Worm (Caenorhabditis elegans): Measurements from ENCODE around the gene Y45G5AM.9.

The Y45G5AM.9 gene

DNA sequence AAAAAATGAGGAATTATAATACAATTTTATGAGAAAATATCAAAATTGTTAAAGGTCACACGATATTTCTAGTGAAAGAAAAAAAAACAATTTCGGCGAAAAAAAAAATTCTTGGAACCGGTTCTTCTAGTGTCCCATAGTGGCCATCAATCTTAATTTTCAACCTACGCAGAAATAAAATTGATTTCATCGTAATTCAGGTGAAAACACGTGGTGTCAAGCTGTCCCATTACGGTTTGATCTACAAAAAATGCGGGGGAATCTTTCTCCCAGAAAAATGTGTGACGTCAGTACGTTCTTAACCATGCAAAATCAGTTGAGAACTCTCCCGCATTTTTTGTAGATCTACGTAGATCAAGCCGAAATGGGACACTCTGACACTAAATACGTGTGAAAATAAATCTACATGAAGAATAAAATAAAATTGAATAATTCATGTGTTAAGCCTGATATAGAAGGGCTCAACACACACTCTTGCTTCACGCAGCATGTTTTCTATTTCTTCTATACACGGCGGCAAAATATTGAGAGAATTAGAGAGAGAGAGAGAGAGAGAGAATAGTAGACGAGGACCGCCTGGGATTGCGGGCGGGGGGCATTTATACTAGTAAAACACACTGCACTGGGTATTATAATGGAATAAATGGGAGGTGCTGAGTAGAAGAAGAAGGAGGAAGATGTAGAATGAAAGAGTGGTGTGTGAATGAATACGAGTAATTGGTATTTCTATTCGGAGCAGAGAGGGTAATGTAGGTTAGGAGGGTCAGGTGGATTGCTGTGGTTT, 1.6 kb downstream of the Y45G5AM.9 start:
- TF ChIP-seq nhr-43 (tag; optimal IDR thresholded peaks at IDR 0.05; ENCODE audit: poor library complexity, severe bottlenecking), result no peak
- no peak for TF ChIP-seq unc-39 (tag; optimal IDR thresholded peaks at IDR 0.05)
- TF ChIP-seq nfya-1 (tag; optimal IDR thresholded peaks at IDR 0.05; ENCODE audit: insufficient read depth), result peak; percentile 11
- TF ChIP-seq tbx-2 (tag; optimal IDR thresholded peaks at IDR 0.05), result no peak
- TF ChIP-seq ztf-11 (tag; optimal IDR thresholded peaks at IDR 0.05), result no peak
- TF ChIP-seq ztf-4 (tag; optimal IDR thresholded peaks at IDR 0.05), result no peak
- no peak for TF ChIP-seq skn-1 (tag; optimal IDR thresholded peaks at IDR 0.05)
- TF ChIP-seq nhr-23 (tag; optimal IDR thresholded peaks at IDR 0.05), result no peak
- TF ChIP-seq hmg-11 (tag; optimal IDR thresholded peaks at IDR 0.05), result peak; percentile 62
- TF ChIP-seq pqm-1 (tag; optimal IDR thresholded peaks at IDR 0.05), result no peak
- TF ChIP-seq elt-2 (tag; optimal IDR thresholded peaks at IDR 0.05), result no peak
- no peak for TF ChIP-seq fkh-2 (tag; optimal IDR thresholded peaks at IDR 0.05)
- no peak for TF ChIP-seq ceh-82 (tag; optimal IDR thresholded peaks at IDR 0.05)
- no peak for TF ChIP-seq egl-5 (tag; optimal IDR thresholded peaks at IDR 0.05)
- TF ChIP-seq mml-1 (tag; optimal IDR thresholded peaks at IDR 0.05), result no peak
- TF ChIP-seq lsy-12 (tag; optimal IDR thresholded peaks at IDR 0.05), result no peak
- no peak for TF ChIP-seq nhr-237 (tag; optimal IDR thresholded peaks at IDR 0.05)

DNA sequence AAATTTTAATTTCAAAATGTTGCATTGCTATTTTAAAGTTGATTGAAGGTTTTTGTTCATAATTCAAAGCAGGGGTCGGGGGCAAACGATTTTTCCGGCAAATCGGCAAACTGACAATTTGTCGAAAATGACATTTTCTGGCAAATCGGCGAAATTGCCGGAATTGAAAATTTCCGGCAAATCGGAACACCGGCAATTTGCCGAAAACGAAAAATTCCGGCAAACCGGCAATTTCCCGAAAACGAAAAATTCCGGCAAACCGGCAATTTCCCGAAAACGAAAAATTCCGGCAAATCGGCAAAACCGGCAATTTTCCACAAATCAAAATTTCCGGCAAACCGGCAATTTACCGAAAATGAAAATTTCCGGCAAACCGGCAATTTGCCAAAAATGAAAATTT, 4.2 kb downstream of the Y45G5AM.9 start:
- no peak for TF ChIP-seq elt-2 (tag; optimal IDR thresholded peaks at IDR 0.05)
- no peak for TF ChIP-seq zag-1 (tag; optimal IDR thresholded peaks at IDR 0.05)
- no peak for TF ChIP-seq lin-39 (tag; optimal IDR thresholded peaks at IDR 0.05)
- no peak for TF ChIP-seq nhr-237 (tag; optimal IDR thresholded peaks at IDR 0.05)
- no peak for TF ChIP-seq elt-3 (tag; optimal IDR thresholded peaks at IDR 0.05)
- no peak for TF ChIP-seq ceh-9 (tag; optimal IDR thresholded peaks at IDR 0.05)
- no peak for TF ChIP-seq nhr-77 (tag; optimal IDR thresholded peaks at IDR 0.05)
- TF ChIP-seq nhr-67 (tag; optimal IDR thresholded peaks at IDR 0.05), result no peak

DNA sequence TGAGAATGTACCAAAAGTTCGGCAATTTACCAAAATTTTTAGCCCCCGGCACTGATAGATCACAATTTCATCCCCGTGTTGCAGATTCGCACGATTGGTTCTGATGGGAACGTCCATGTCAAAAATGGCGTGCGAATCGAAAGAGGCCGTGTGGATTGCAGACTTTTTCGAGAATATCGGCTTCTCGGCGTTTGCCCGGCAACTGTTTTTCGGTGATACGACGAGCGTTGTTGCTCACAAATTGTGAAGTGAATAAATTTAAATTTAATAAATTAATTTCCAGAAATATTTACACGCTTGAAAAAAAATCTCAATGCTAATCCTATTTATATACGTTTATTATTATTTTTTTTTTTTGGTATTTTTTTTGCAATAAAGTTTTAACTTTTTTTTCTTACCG, 4.8 kb downstream of the Y45G5AM.9 start:
- TF ChIP-seq unc-62 (GFP tag; optimal IDR thresholded peaks at IDR 0.05) (no peak), skn-1 (tag; optimal IDR thresholded peaks at IDR 0.05) (no peak), pha-4 (tag; optimal IDR thresholded peaks at IDR 0.05) (no peak), elt-1 (tag; optimal IDR thresholded peaks at IDR 0.05) (no peak), lsy-12 (tag; optimal IDR thresholded peaks at IDR 0.05) (no peak), zag-1 (tag; optimal IDR thresholded peaks at IDR 0.05) (no peak), daf-12 (tag; optimal IDR thresholded peaks at IDR 0.05) (no peak), ZK546.5 (tag; optimal IDR thresholded peaks at IDR 0.05) (no peak), snpc-4 (tag; optimal IDR thresholded peaks at IDR 0.05) (no peak), lin-39 (tag; optimal IDR thresholded peaks at IDR 0.05) (no peak), elt-2 (tag; optimal IDR thresholded peaks at IDR 0.05) (no peak), tbx-2 (tag; optimal IDR thresholded peaks at IDR 0.05) (no peak), ceh-28 (tag; optimal IDR thresholded peaks at IDR 0.05) (no peak), aly-2 (tag; optimal IDR thresholded peaks at IDR 0.05) (no peak), egl-5 (tag; optimal IDR thresholded peaks at IDR 0.05) (no peak), elt-3 (tag; optimal IDR thresholded peaks at IDR 0.05) (no peak), ceh-16 (tag; optimal IDR thresholded peaks at IDR 0.05) (no peak)

DNA sequence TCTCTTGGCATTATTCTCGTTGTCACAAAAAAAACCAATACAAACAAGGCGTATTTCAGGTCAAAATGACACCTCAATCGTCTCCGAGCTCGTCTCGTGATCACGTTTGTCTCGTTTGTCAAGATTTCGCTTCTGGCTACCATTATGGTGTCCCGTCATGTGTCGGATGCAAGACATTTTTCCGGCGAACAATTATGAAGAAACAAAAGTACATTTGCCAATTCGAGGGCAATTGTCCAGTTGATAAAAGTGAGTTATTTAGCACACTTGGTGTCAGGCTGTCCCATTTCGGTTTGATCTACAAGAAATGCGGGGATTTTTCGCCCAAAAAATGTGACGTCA, 7.3 kb downstream of the Y45G5AM.9 start, which contains the start of gene nhr-114:
Gene nhr-114, plus strand, starts transcription at position 59 of the 342 bp plus-strand sequence.
- TF ChIP-seq elt-2 (tag; optimal IDR thresholded peaks at IDR 0.05), result peak; percentile 45
- TF ChIP-seq nhr-12 (tag; optimal IDR thresholded peaks at IDR 0.05), result no peak

DNA sequence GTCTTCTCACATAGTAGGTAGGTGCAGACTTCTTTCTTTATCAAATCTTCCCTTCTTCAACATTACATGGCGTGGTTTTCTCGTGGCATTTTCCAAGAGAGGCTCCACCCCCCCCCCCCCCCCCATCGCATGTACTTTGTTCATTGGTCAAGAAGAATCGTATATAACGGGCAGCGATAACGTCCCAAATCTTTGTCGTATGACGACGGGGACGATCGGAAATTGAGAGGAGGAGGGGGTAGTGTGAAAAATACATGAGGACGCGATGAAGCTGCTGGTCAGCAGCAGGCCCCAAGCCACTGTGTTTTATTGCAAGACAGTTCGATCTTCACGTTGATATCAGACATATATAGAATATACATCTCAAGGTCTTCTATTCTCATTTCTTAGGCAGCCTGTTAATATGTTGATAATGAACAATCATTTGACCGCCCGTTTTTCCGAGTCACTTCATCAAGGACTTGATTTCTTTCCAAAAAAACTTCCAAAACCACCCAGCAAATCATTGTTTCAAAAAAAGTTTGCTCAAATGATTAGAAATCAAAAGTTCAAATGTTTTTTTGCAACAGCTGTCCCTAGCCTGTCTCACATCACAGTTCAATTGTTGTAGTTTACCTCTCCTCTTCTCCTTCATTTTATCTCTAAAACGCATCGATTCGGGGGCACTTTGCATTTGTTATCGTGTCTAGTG, 7.8 kb downstream of the Y45G5AM.9 start:
- TF ChIP-seq elt-1 (tag; optimal IDR thresholded peaks at IDR 0.05), result no peak
- no peak for TF ChIP-seq mml-1 (tag; optimal IDR thresholded peaks at IDR 0.05)
- peak; percentile 55 for TF ChIP-seq nfya-1 (tag; optimal IDR thresholded peaks at IDR 0.05; ENCODE audit: insufficient read depth)
- peak; percentile 7 for TF ChIP-seq nhr-25 (tag; optimal IDR thresholded peaks at IDR 0.05)
- peak; percentile 40 for TF ChIP-seq ama-1 (optimal IDR thresholded peaks at IDR 0.05)
- TF ChIP-seq nhr-28 (tag; optimal IDR thresholded peaks at IDR 0.05), result no peak
- no peak for TF ChIP-seq pqm-1 (tag; optimal IDR thresholded peaks at IDR 0.05)
- TF ChIP-seq nhr-43 (tag; optimal IDR thresholded peaks at IDR 0.05; ENCODE audit: poor library complexity, severe bottlenecking), result peak; percentile 56
- no peak for TF ChIP-seq nhr-237 (tag; optimal IDR thresholded peaks at IDR 0.05)
- TF ChIP-seq elt-2 (tag; optimal IDR thresholded peaks at IDR 0.05), result peak; percentile 50
- no peak for TF ChIP-seq eor-1 (tag; optimal IDR thresholded peaks at IDR 0.05)
